Worm (Caenorhabditis elegans): Measurements from ENCODE around the gene scl-8.

ce11 chrIV:13112982-13113381, 41.4 kb downstream of the scl-8 start, which contains the start of gene best-2:
- no peak for TF ChIP-seq ceh-82 (tag; optimal IDR thresholded peaks at IDR 0.05)
- no peak for TF ChIP-seq unc-62 (GFP tag; optimal IDR thresholded peaks at IDR 0.05)
- no peak for TF ChIP-seq lir-3 (tag; optimal IDR thresholded peaks at IDR 0.05; ENCODE audit: poor library complexity)
